Fruit fly (Drosophila melanogaster): ENCODE results near the gene Gcn2.

Gene Gcn2

dm6 chr3R:31404499-31405276, 9.2 kb downstream of the Gcn2 start, which contains the start of gene Gprk2 (continued):
- TF ChIP-seq Fer3 (tag; optimal IDR thresholded peaks at IDR 0.05) (peak; percentile 100), ATbp (GFP tag; optimal IDR thresholded peaks at IDR 0.05) (peak; percentile 100), CG10366 (GFP tag; IDR thresholded peaks at IDR 0.05) (peak; percentile 100), nerfin-2 (GFP tag; IDR thresholded peaks at IDR 0.05; ENCODE audit: partially characterized antibody) (no peak), lilli (GFP tag; optimal IDR thresholded peaks at IDR 0.05) (peak; percentile 100), CG42726 (GFP tag; IDR thresholded peaks at IDR 0.05; ENCODE audit: partially characterized antibody) (no peak), CG13894 (tag; optimal IDR thresholded peaks at IDR 0.05) (peak; percentile 99), p53 (GFP tag; optimal IDR thresholded peaks at IDR 0.05) (peak; percentile 99), bbx (GFP tag; IDR thresholded peaks at IDR 0.05; ENCODE audit: partially characterized antibody) (no peak), shn (GFP tag; optimal IDR thresholded peaks at IDR 0.05) (peak; percentile 100), CG2116 (GFP tag; optimal IDR thresholded peaks at IDR 0.05) (peak; percentile 94), CG9727 (GFP tag; optimal IDR thresholded peaks at IDR 0.05) (peak; percentile 100), ara (GFP tag; IDR thresholded peaks at IDR 0.05) (peak; percentile 100), ase (GFP tag; IDR thresholded peaks at IDR 0.05) (peak; percentile 100), maf-S (GFP tag; optimal IDR thresholded peaks at IDR 0.05) (peak; percentile 100), CG1647 (GFP tag; optimal IDR thresholded peaks at IDR 0.05) (peak; percentile 100), jumu (GFP tag; optimal IDR thresholded peaks at IDR 0.05) (peak; percentile 100), HHEX (GFP tag; optimal IDR thresholded peaks at IDR 0.05) (peak; percentile 100), CoRest (tag; optimal IDR thresholded peaks at IDR 0.05) (peak; percentile 100), CG4707 (GFP tag; optimal IDR thresholded peaks at IDR 0.05) (peak; percentile 99), zf30C (GFP tag; optimal IDR thresholded peaks at IDR 0.05) (no peak), CG13624 (GFP tag; optimal IDR thresholded peaks at IDR 0.05) (peak; percentile 100), trh (GFP tag; optimal IDR thresholded peaks at IDR 0.05) (peak; percentile 100), CG8281 (tag; optimal IDR thresholded peaks at IDR 0.05) (peak; percentile 96), pnt (GFP tag; optimal IDR thresholded peaks at IDR 0.05) (peak; percentile 100), HLH4C (GFP tag; IDR thresholded peaks at IDR 0.05; ENCODE audit: partially characterized antibody) (no peak), dmrt11E (tag; optimal IDR thresholded peaks at IDR 0.05) (peak; percentile 99), dmrt99B (tag; optimal IDR thresholded peaks at IDR 0.05) (peak; percentile 100), Hr51 (GFP tag; optimal IDR thresholded peaks at IDR 0.05) (peak; percentile 100), CG33557 (GFP tag; optimal IDR thresholded peaks at IDR 0.05) (peak; percentile 96), Hand (GFP tag; optimal IDR thresholded peaks at IDR 0.05) (peak; percentile 99), CG7839 (tag; optimal IDR thresholded peaks at IDR 0.05) (peak; percentile 100), ken (GFP tag; IDR thresholded peaks at IDR 0.05) (peak; percentile 100), E2f1 (GFP tag; IDR thresholded peaks at IDR 0.05) (peak; percentile 100), CG13424 (tag; optimal IDR thresholded peaks at IDR 0.05) (peak; percentile 100), CG2875 (GFP tag; optimal IDR thresholded peaks at IDR 0.05) (peak; percentile 100), CG14441 (GFP tag; IDR thresholded peaks at IDR 0.05) (peak; percentile 100), CG32772 (GFP tag; IDR thresholded peaks at IDR 0.05) (peak; percentile 100), Lim3 (GFP tag; IDR thresholded peaks at IDR 0.05) (peak; percentile 99), sob (GFP tag; IDR thresholded peaks at IDR 0.05) (peak; percentile 100), grau (tag; optimal IDR thresholded peaks at IDR 0.05) (peak; percentile 100), Myb (GFP tag; optimal IDR thresholded peaks at IDR 0.05) (peak; percentile 97), Neu2 (GFP tag; optimal IDR thresholded peaks at IDR 0.05; ENCODE audit: borderline replicate concordance) (peak; percentile 98), MTF-1 (GFP tag; optimal IDR thresholded peaks at IDR 0.05; ENCODE audit: borderline replicate concordance) (peak; percentile 99), sqz (GFP tag; optimal IDR thresholded peaks at IDR 0.05) (peak; percentile 99), CG6254 (GFP tag; optimal IDR thresholded peaks at IDR 0.05) (peak; percentile 98), Ada2b (GFP tag; IDR thresholded peaks at IDR 0.05) (peak; percentile 100), CG17359 (tag; optimal IDR thresholded peaks at IDR 0.05) (peak; percentile 100)

All from whole organism, embryonic.